Fruit fly (Drosophila melanogaster) S2 (cell line): ENCODE data around the gene CG42675.

ENCODE experiments used
- CG8478 ChIP-seq: fragments of >200 bp; optimal IDR thresholded peaks from 2 replicates; lab custom pipeline; 2018
- CTCF ChIP-seq, 2 experiments: fragments of >200 bp; optimal IDR thresholded peaks; 2 replicates each; lab custom pipeline; 2018

- no peak for TF ChIP-seq CG8478
- TF ChIP-seq CTCF (optimal IDR thresholded peaks at IDR 0.05; lab: Kevin White, UChicago) = no peak
Measured at dm6 chr3R:5840870-5841269, 27.5 kb downstream of the CG42675 start, which contains the start of gene CG1213.
